Worm (Caenorhabditis elegans) whole organism, L1 larva: ENCODE results near the gene C04F5.8.

Experiments
- aha-1 ChIP-seq: fragments of 150-350 bp; optimal IDR thresholded peaks from 2 replicates; lab custom pipeline; 2014; ENCODE audit warnings: missing biosample characterization, missing genetic modification characterization
- ama-1 ChIP-seq: fragments of 150-350 bp; optimal IDR thresholded peaks from 2 replicates; lab custom pipeline; 2014
- ces-1 ChIP-seq: fragments of 150-350 bp; optimal IDR thresholded peaks from 2 replicates; lab custom pipeline; 2014; ENCODE audit warnings: missing biosample characterization, missing genetic modification reagents, missing genetic modification characterization
- dpl-1 ChIP-seq, 3 experiments: fragments of 150-350 bp in 2 of 3; sonication (generic microtip) in 1 of 3; optimal IDR thresholded peaks; 2 replicates each; lab custom pipeline; 2014 to 2017; ENCODE audit warnings: missing biosample characterization in 3 of 3, missing genetic modification characterization in 3 of 3, missing genetic modification reagents in 3 of 3
- elt-3 ChIP-seq, 6 experiments: fragments of 150-350 bp in 1 of 6; sonication (generic microtip); optimal IDR thresholded peaks; 2 replicates each; lab custom pipeline; 2017 to 2018; ENCODE audit warnings: missing biosample characterization in 6 of 6, missing genetic modification characterization in 6 of 6, inconsistent platforms in 1 of 6
- lin-13 ChIP-seq: fragments of 150-350 bp; optimal IDR thresholded peaks from 2 replicates; lab custom pipeline; 2014; ENCODE audit warnings: missing biosample characterization, missing genetic modification reagents, missing genetic modification characterization
- lin-35 ChIP-seq, 2 experiments: fragments of 150-350 bp; optimal IDR thresholded peaks; 2 replicates each; lab custom pipeline; 2014; ENCODE audit warnings: missing biosample characterization in 2 of 2, missing genetic modification characterization in 2 of 2, missing genetic modification reagents in 2 of 2
- mdl-1 ChIP-seq, 2 experiments: fragments of 150-350 bp; optimal IDR thresholded peaks; 2 replicates each; lab custom pipeline; 2014 to 2017; ENCODE audit warnings: missing biosample characterization in 2 of 2, missing genetic modification characterization in 2 of 2, inconsistent platforms in 1 of 2
- nhr-28 ChIP-seq: fragments of 150-350 bp; optimal IDR thresholded peaks from 2 replicates; lab custom pipeline; 2014; ENCODE audit warnings: missing biosample characterization, missing genetic modification characterization
- nhr-76 ChIP-seq: sonication (generic microtip); optimal IDR thresholded peaks from 2 replicates; lab custom pipeline; 2017; ENCODE audit warnings: missing biosample characterization, missing genetic modification characterization
- unc-130 ChIP-seq: fragments of 150-350 bp; optimal IDR thresholded peaks from 2 replicates; lab custom pipeline; 2017; ENCODE audit warnings: missing biosample characterization, missing genetic modification characterization, inconsistent platforms
- zag-1 ChIP-seq: fragments of 150-350 bp; optimal IDR thresholded peaks from 2 replicates; lab custom pipeline; 2014; ENCODE audit warnings: missing biosample characterization, missing genetic modification characterization

DNA sequence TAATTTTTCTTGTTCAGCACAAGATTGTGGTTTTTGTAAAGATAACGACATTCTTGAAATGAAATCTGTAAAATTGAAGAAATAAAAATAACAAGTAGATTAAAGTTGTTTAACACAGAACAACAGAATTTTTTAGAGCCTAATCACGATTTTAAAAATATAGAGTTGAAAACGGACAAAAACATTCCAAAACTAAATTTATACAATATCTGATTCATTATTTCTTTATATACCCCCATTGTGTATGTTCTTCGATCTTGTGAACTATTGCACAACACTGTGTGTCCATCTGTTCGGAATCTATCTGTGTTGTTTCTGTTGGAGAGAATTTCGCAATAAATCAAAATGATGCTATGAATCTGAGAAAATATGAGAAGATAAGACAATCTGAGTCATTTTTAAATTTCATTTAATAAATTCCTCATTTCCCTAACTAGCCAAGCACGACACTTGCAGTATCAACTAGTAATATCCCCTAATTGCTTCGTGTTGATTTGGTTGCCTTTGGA is 28.5 kb downstream of the C04F5.8 start, which contains the start of gene Y58A7A.4:
- TF ChIP-seq nhr-76 = no peak
- TF ChIP-seq aha-1 (tag; lab: Kevin White, UChicago) = no peak
- TF ChIP-seq mdl-1 (tag; optimal IDR thresholded peaks at IDR 0.05; lab: Kevin White, UChicago) = no peak
- TF ChIP-seq dpl-1 (GFP tag; optimal IDR thresholded peaks at IDR 0.05; lab: Kevin White, UChicago) = no peak
- TF ChIP-seq ama-1 = no peak
- TF ChIP-seq lin-13 (GFP tag; lab: Kevin White, UChicago) = no peak
- no peak for TF ChIP-seq ces-1
- TF ChIP-seq lin-35 (GFP tag; optimal IDR thresholded peaks at IDR 0.05; lab: Kevin White, UChicago) = no peak
- no peak for TF ChIP-seq nhr-28 (tag; lab: Kevin White, UChicago)
- no peak for TF ChIP-seq unc-130 (tag; lab: Kevin White, UChicago)
- TF ChIP-seq elt-3 (tag; optimal IDR thresholded peaks at IDR 0.05; lab: Kevin White, UChicago) = no peak
- TF ChIP-seq zag-1 (tag; lab: Kevin White, UChicago) = no peak
